Worm (Caenorhabditis elegans) whole organism, young adult: ENCODE results near the gene F25F2.1.

Experiments
- C06A6.2 ChIP-seq: fragments of 200-800 bp; sonication (Bioruptor generic); conservative IDR thresholded peaks from 2 replicates; pipeline ENCODE4 v1.3.6; 2022; ENCODE audit warnings: missing genetic modification characterization, missing compliant biosample characterization
- F39B2.1 ChIP-seq: fragments of 200-800 bp; sonication (Bioruptor generic); IDR thresholded peaks from 2 replicates; pipeline ENCODE4 v1.3.6; 2022; ENCODE audit warnings: missing genetic modification reagents, missing genetic modification characterization, missing compliant biosample characterization
- F52B5.7 ChIP-seq: sonication (generic microtip); optimal IDR thresholded peaks from 2 replicates; lab custom pipeline; 2016; ENCODE audit warnings: mild to moderate bottlenecking, missing genetic modification characterization, missing compliant biosample characterization
- K12H6.12 ChIP-seq: fragments of 200-800 bp; sonication (Bioruptor generic); optimal IDR thresholded peaks from 2 replicates; lab custom pipeline; 2018; ENCODE audit warnings: mild to moderate bottlenecking, missing genetic modification characterization, missing compliant biosample characterization
- Y79H2A.3 ChIP-seq: fragments of 200-800 bp; sonication (Bioruptor generic); conservative IDR thresholded peaks from 2 replicates; pipeline ENCODE4 v1.3.6; 2022; ENCODE audit warnings: missing genetic modification reagents, missing genetic modification characterization, missing compliant biosample characterization
- Y95B8A.8 ChIP-seq: fragments of 200-800 bp; sonication (Bioruptor generic); IDR thresholded peaks from 2 replicates; pipeline ENCODE4 v1.3.6; 2022; ENCODE audit warnings: missing genetic modification reagents, missing genetic modification characterization, missing compliant biosample characterization
- ZK185.1 ChIP-seq: sonication (generic microtip); optimal IDR thresholded peaks from 2 replicates; lab custom pipeline; 2016; ENCODE audit warnings: mild to moderate bottlenecking, missing genetic modification characterization, missing compliant biosample characterization; ENCODE audit not compliant: poor library complexity, severe bottlenecking
- ama-1 ChIP-seq, 3 experiments: fragments of 150-350 bp in 1 of 3; sonication (generic microtip) in 2 of 3; optimal IDR thresholded peaks; 2 replicates each; lab custom pipeline; 2014 to 2018; ENCODE audit warnings: missing biosample characterization in 2 of 3, missing genetic modification characterization in 2 of 3, missing genetic modification reagents in 2 of 3
- atf-7 ChIP-seq: sonication (generic microtip); optimal IDR thresholded peaks from 2 replicates; lab custom pipeline; 2017; ENCODE audit warnings: mild to moderate bottlenecking, missing genetic modification characterization, missing compliant biosample characterization
- attf-3 ChIP-seq: fragments of 200-800 bp; sonication (Bioruptor generic); conservative IDR thresholded peaks from 2 replicates; pipeline ENCODE4 v1.3.6; 2022; ENCODE audit warnings: missing genetic modification reagents, missing genetic modification characterization, missing compliant biosample characterization
- bed-1 ChIP-seq: fragments of 200-800 bp; sonication (Bioruptor generic); IDR thresholded peaks from 2 replicates; pipeline ENCODE4 v1.3.6; 2022; ENCODE audit warnings: missing genetic modification reagents, missing genetic modification characterization, missing compliant biosample characterization
- ccch-3 ChIP-seq: fragments of 200-800 bp; sonication (Bioruptor generic); optimal IDR thresholded peaks from 2 replicates; lab custom pipeline; 2018; ENCODE audit warnings: mild to moderate bottlenecking, missing genetic modification characterization, missing compliant biosample characterization
- ceh-40 ChIP-seq: fragments of 200-800 bp; sonication (Bioruptor generic); IDR thresholded peaks from 2 replicates; pipeline ENCODE4 v1.3.6; 2022; ENCODE audit warnings: missing genetic modification characterization, missing compliant biosample characterization
- ceh-91 ChIP-seq: fragments of 200-800 bp; sonication (Bioruptor generic); IDR thresholded peaks from 2 replicates; pipeline ENCODE4 v1.3.6; 2022; ENCODE audit warnings: missing genetic modification reagents, missing genetic modification characterization, missing compliant biosample characterization
- dpff-1 ChIP-seq: sonication (generic microtip); optimal IDR thresholded peaks from 2 replicates; lab custom pipeline; 2017; ENCODE audit warnings: mild to moderate bottlenecking, missing genetic modification characterization, missing compliant biosample characterization
- dpl-1 ChIP-seq: fragments of 150-350 bp; optimal IDR thresholded peaks from 2 replicates; lab custom pipeline; 2014; ENCODE audit warnings: missing biosample characterization, missing genetic modification reagents, missing genetic modification characterization
- egrh-3 ChIP-seq: fragments of 200-800 bp; sonication (Bioruptor generic); IDR thresholded peaks from 2 replicates; pipeline ENCODE4 v1.3.6; 2022; ENCODE audit warnings: missing genetic modification reagents, missing genetic modification characterization, missing compliant biosample characterization
- ekl-4 ChIP-seq: fragments of 200-800 bp; sonication (Bioruptor generic); IDR thresholded peaks from 2 replicates; pipeline ENCODE4 v1.3.6; 2022; ENCODE audit warnings: missing genetic modification reagents, missing genetic modification characterization, missing compliant biosample characterization
- hlh-12 ChIP-seq: sonication (generic microtip); optimal IDR thresholded peaks from 2 replicates; lab custom pipeline; 2016; ENCODE audit warnings: missing genetic modification characterization, missing compliant biosample characterization
- hlh-26 ChIP-seq: fragments of 200-800 bp; sonication (Bioruptor generic); conservative IDR thresholded peaks from 2 replicates; pipeline ENCODE4 v1.3.6; 2022; ENCODE audit warnings: missing genetic modification reagents, missing genetic modification characterization, missing compliant biosample characterization
- hmg-20 ChIP-seq: fragments of 200-800 bp; sonication (Bioruptor generic); IDR thresholded peaks from 2 replicates; pipeline ENCODE4 v1.3.6; 2022; ENCODE audit warnings: missing genetic modification reagents, missing genetic modification characterization, missing compliant biosample characterization
- hrde-1 ChIP-seq: sonication (generic microtip); optimal IDR thresholded peaks from 2 replicates; lab custom pipeline; 2016; ENCODE audit warnings: missing genetic modification characterization, mild to moderate bottlenecking, missing compliant biosample characterization, moderate library complexity, missing genotype, missing genetic modification reagents, borderline replicate concordance
- hsf-1 ChIP-seq: fragments of 200-800 bp; sonication (Bioruptor generic); IDR thresholded peaks from 2 replicates; pipeline ENCODE4 v1.3.6; 2022; ENCODE audit warnings: missing genetic modification reagents, missing genetic modification characterization, missing compliant biosample characterization
- lag-1 ChIP-seq: fragments of 200-800 bp; sonication (Bioruptor generic); IDR thresholded peaks from 2 replicates; pipeline ENCODE4 v1.3.6; 2022; ENCODE audit warnings: missing genetic modification reagents, missing genetic modification characterization, missing compliant biosample characterization
- let-526 ChIP-seq: fragments of 200-800 bp; sonication (Bioruptor generic); IDR thresholded peaks from 2 replicates; pipeline ENCODE4 v1.3.6; 2022; ENCODE audit warnings: missing genetic modification reagents, missing genetic modification characterization, missing compliant biosample characterization
- let-607 ChIP-seq, 2 experiments: fragments of 200-800 bp in 1 of 2; sonication (Bioruptor generic) in 1 of 2; sonication (generic microtip) in 1 of 2; optimal IDR thresholded peaks; 2 replicates each; lab custom pipeline; 2016 to 2018; ENCODE audit warnings: mild to moderate bottlenecking in 2 of 2, missing compliant biosample characterization in 2 of 2, missing genetic modification characterization in 2 of 2, moderate library complexity in 2 of 2, missing genotype in 1 of 2
- lir-1 ChIP-seq: fragments of 200-800 bp; sonication (Bioruptor generic); conservative IDR thresholded peaks from 2 replicates; pipeline ENCODE4 v1.3.6; 2022; ENCODE audit warnings: missing genetic modification reagents, missing genetic modification characterization, missing compliant biosample characterization
- madf-10 ChIP-seq: sonication (generic microtip); optimal IDR thresholded peaks from 2 replicates; lab custom pipeline; 2016; ENCODE audit warnings: mild to moderate bottlenecking, missing genetic modification characterization, missing compliant biosample characterization
- madf-3 ChIP-seq: fragments of 200-800 bp; sonication (Bioruptor generic); IDR thresholded peaks from 2 replicates; pipeline ENCODE4 v1.3.6; 2022; ENCODE audit warnings: missing genetic modification reagents, missing genetic modification characterization, missing compliant biosample characterization
- mel-28 ChIP-seq: sonication (generic microtip); optimal IDR thresholded peaks from 2 replicates; lab custom pipeline; 2016; ENCODE audit warnings: borderline replicate concordance, mild to moderate bottlenecking, missing genetic modification characterization, missing compliant biosample characterization
- nhr-179 ChIP-seq: sonication (generic microtip); optimal IDR thresholded peaks from 2 replicates; lab custom pipeline; 2016; ENCODE audit warnings: mild to moderate bottlenecking, missing genetic modification characterization, missing compliant biosample characterization
- nhr-90 ChIP-seq: sonication (generic microtip); optimal IDR thresholded peaks from 2 replicates; lab custom pipeline; 2016; ENCODE audit warnings: missing genotype, mild to moderate bottlenecking, missing genetic modification characterization, missing compliant biosample characterization
- pbrm-1 ChIP-seq: fragments of 200-800 bp; sonication (Bioruptor generic); IDR thresholded peaks from 2 replicates; pipeline ENCODE4 v1.3.6; 2022; ENCODE audit warnings: missing genetic modification reagents, missing genetic modification characterization, missing compliant biosample characterization
- rcor-1 ChIP-seq: fragments of 200-800 bp; sonication (Bioruptor generic); IDR thresholded peaks from 2 replicates; pipeline ENCODE4 v1.3.6; 2022; ENCODE audit warnings: missing genetic modification reagents, missing genetic modification characterization, missing compliant biosample characterization
- rpc-1 ChIP-seq, 2 experiments: fragments of 150-350 bp in 1 of 2; sonication (generic microtip) in 1 of 2; optimal IDR thresholded peaks; 2 replicates each; lab custom pipeline; 2014 to 2018; ENCODE audit warnings: missing biosample characterization in 1 of 2, missing genetic modification characterization in 1 of 2, missing genetic modification reagents in 1 of 2, missing genotype in 1 of 2
- sdz-38 ChIP-seq: sonication (generic microtip); optimal IDR thresholded peaks from 2 replicates; lab custom pipeline; 2016; ENCODE audit warnings: missing genotype, missing genetic modification characterization, missing compliant biosample characterization
- sea-2 ChIP-seq: fragments of 200-800 bp; sonication (Bioruptor generic); IDR thresholded peaks from 2 replicates; pipeline ENCODE4 v1.3.6; 2022; ENCODE audit warnings: missing genetic modification characterization, missing compliant biosample characterization
- snpc-1.1 ChIP-seq: sonication (generic microtip); optimal IDR thresholded peaks from 2 replicates; lab custom pipeline; 2017; ENCODE audit warnings: missing genetic modification characterization, mild to moderate bottlenecking, missing compliant biosample characterization, antibody characterized with exemption, moderate library complexity, missing genotype, missing genetic modification reagents; ENCODE audit not compliant: insufficient read depth
- snpc-1.3 ChIP-seq: sonication (generic microtip); optimal IDR thresholded peaks from 2 replicates; lab custom pipeline; 2017; ENCODE audit warnings: missing genetic modification characterization, mild to moderate bottlenecking, missing compliant biosample characterization, antibody characterized with exemption, moderate library complexity, missing genotype, missing genetic modification reagents; ENCODE audit not compliant: insufficient read depth
- snpc-3.4 ChIP-seq: sonication (generic microtip); optimal IDR thresholded peaks from 2 replicates; lab custom pipeline; 2017; ENCODE audit warnings: missing genetic modification characterization, mild to moderate bottlenecking, missing compliant biosample characterization, antibody characterized with exemption, moderate library complexity, missing genotype, missing genetic modification reagents
- tlf-1 ChIP-seq: fragments of 200-800 bp; sonication (Bioruptor generic); optimal IDR thresholded peaks from 2 replicates; lab custom pipeline; 2018; ENCODE audit warnings: mild to moderate bottlenecking, missing genetic modification characterization, missing compliant biosample characterization
- zfh-2 ChIP-seq: fragments of 200-800 bp; sonication (Bioruptor generic); conservative IDR thresholded peaks from 2 replicates; pipeline ENCODE4 v1.3.6; 2022; ENCODE audit warnings: missing genetic modification reagents, missing genetic modification characterization, missing compliant biosample characterization
- ztf-18 ChIP-seq: sonication (generic microtip); optimal IDR thresholded peaks from 2 replicates; lab custom pipeline; 2016; ENCODE audit warnings: missing genotype, mild to moderate bottlenecking, missing genetic modification characterization, missing compliant biosample characterization
- ztf-22 ChIP-seq: fragments of 200-800 bp; sonication (Bioruptor generic); optimal IDR thresholded peaks from 2 replicates; lab custom pipeline; 2018; ENCODE audit warnings: mild to moderate bottlenecking, missing genetic modification characterization, moderate library complexity, missing compliant biosample characterization
- ztf-25 ChIP-seq: fragments of 200-800 bp; sonication (Bioruptor generic); IDR thresholded peaks from 2 replicates; pipeline ENCODE4 v1.3.6; 2022; ENCODE audit warnings: missing genetic modification reagents, missing genetic modification characterization, missing compliant biosample characterization
- ztf-28 ChIP-seq: fragments of 200-800 bp; sonication (Bioruptor generic); IDR thresholded peaks from 2 replicates; pipeline ENCODE4 v1.3.6; 2022; ENCODE audit warnings: missing genetic modification reagents, missing genetic modification characterization, missing compliant biosample characterization
- ztf-6 ChIP-seq: fragments of 200-800 bp; sonication (Bioruptor generic); IDR thresholded peaks from 2 replicates; pipeline ENCODE4 v1.3.6; 2022; ENCODE audit warnings: missing genetic modification reagents, missing genetic modification characterization, missing compliant biosample characterization

The F25F2.1 gene

ce11 chrIII:4488892-4489409, 19.7 kb upstream of the F25F2.1 start, which contains the start of gene cpg-1 (continued):
- TF ChIP-seq snpc-1.1 (tag; lab: Kevin White, UChicago) (peak; percentile 84), ceh-91 (GFP tag; lab: Robert Waterston, UW) (peak; percentile 99), rpc-1 (optimal IDR thresholded peaks at IDR 0.05; lab: Kevin White, UChicago) (no peak), rpc-1 (tag; optimal IDR thresholded peaks at IDR 0.05; lab: Kevin White, UChicago) (peak; percentile 21), lir-1 (GFP tag; lab: Robert Waterston, UW) (peak; percentile 93), F52B5.7 (no peak), let-526 (GFP tag; lab: Robert Waterston, UW) (no peak), snpc-1.3 (peak; percentile 97), ZK185.1 (no peak), atf-7 (tag; lab: Kevin White, UChicago) (no peak), ztf-22 (no peak), hlh-26 (GFP tag; lab: Robert Waterston, UW) (no peak), dpl-1 (peak; percentile 98), hrde-1 (tag; lab: Kevin White, UChicago) (peak; percentile 94), attf-3 (GFP tag; lab: Robert Waterston, UW) (peak; percentile 74), lag-1 (GFP tag; lab: Robert Waterston, UW) (no peak), sdz-38 (no peak), madf-10 (tag; lab: Kevin White, UChicago) (no peak), C06A6.2 (GFP tag; lab: Robert Waterston, UW) (no peak), hlh-12 (no peak), mel-28 (tag; lab: Kevin White, UChicago) (no peak), madf-3 (GFP tag; lab: Robert Waterston, UW) (no peak; the same call in 1 of the 2 replicates), zfh-2 (GFP tag; lab: Robert Waterston, UW) (no peak), Y95B8A.8 (GFP tag; lab: Robert Waterston, UW) (peak; percentile 98), ekl-4 (GFP tag; lab: Robert Waterston, UW) (peak; percentile 96), ztf-18 (tag; lab: Kevin White, UChicago) (peak; percentile 100), K12H6.12 (tag; lab: Kevin White, UChicago) (no peak), ztf-28 (peak; percentile 98), rcor-1 (GFP tag; lab: Robert Waterston, UW) (peak; percentile 98), sea-2 (no peak), ceh-40 (GFP tag; lab: Robert Waterston, UW) (no peak), F39B2.1 (GFP tag; lab: Robert Waterston, UW) (no peak), let-607 (tag; optimal IDR thresholded peaks at IDR 0.05; lab: Kevin White, UChicago) (no peak), dpff-1 (no peak), pbrm-1 (peak; percentile 91), egrh-3 (GFP tag; lab: Robert Waterston, UW) (no peak), bed-1 (GFP tag; lab: Robert Waterston, UW) (no peak), nhr-179 (no peak), Y79H2A.3 (GFP tag; lab: Robert Waterston, UW) (peak; percentile 96), ztf-25 (0 out of 2 replicates have a peak, but pooled peaks have one; percentile 42), nhr-90 (tag; lab: Kevin White, UChicago) (no peak), hsf-1 (GFP tag; lab: Robert Waterston, UW) (peak; percentile 95), hmg-20 (GFP tag; lab: Robert Waterston, UW) (peak; percentile 60; the same call in 1 of the 2 replicates), snpc-3.4 (tag; lab: Kevin White, UChicago) (peak; percentile 97), tlf-1 (GFP tag; lab: Kevin White, UChicago) (peak; percentile 99), ama-1 (optimal IDR thresholded peaks at IDR 0.05; lab: Kevin White, UChicago) (no peak), ama-1 (GFP tag; optimal IDR thresholded peaks at IDR 0.05; lab: Kevin White, UChicago) (peak in 1 of 2 experiments; percentile 5), ztf-6 (GFP tag; lab: Robert Waterston, UW) (no peak), ccch-3 (GFP tag; lab: Kevin White, UChicago) (no peak)
